Worm (Caenorhabditis elegans) whole organism, L1 larva: Measurements from ENCODE around the gene popl-1.
A peak's percentile ranks its signal among the peaks of the same experiment; 100 is the strongest.

Experiments
- F16B12.6 ChIP-seq: fragments of 150-350 bp; optimal IDR thresholded peaks from 2 replicates; lab custom pipeline; 2014; ENCODE audit warnings: missing biosample characterization, missing genetic modification characterization
- Y116A8C.19 ChIP-seq: sonication (generic microtip); optimal IDR thresholded peaks from 2 replicates; lab custom pipeline; 2016; ENCODE audit warnings: missing compliant biosample characterization, missing genetic modification characterization, borderline replicate concordance
- aha-1 ChIP-seq: fragments of 150-350 bp; optimal IDR thresholded peaks from 2 replicates; lab custom pipeline; 2014; ENCODE audit warnings: missing biosample characterization, missing genetic modification characterization
- blmp-1 ChIP-seq: fragments of 150-350 bp; optimal IDR thresholded peaks from 2 replicates; lab custom pipeline; 2014; ENCODE audit warnings: missing biosample characterization, missing genetic modification characterization
- ceh-63 ChIP-seq: fragments of 200-800 bp; sonication (Bioruptor generic); optimal IDR thresholded peaks from 2 replicates; lab custom pipeline; 2018; ENCODE audit warnings: mild to moderate bottlenecking, missing genetic modification characterization, missing compliant biosample characterization
- ceh-88 ChIP-seq: fragments of 200-800 bp; sonication (Bioruptor generic); IDR thresholded peaks from 2 replicates; pipeline ENCODE4 v1.3.6; 2022; ENCODE audit warnings: missing genetic modification characterization, missing compliant biosample characterization
- ces-1 ChIP-seq: fragments of 150-350 bp; optimal IDR thresholded peaks from 2 replicates; lab custom pipeline; 2014; ENCODE audit warnings: missing biosample characterization, missing genetic modification reagents, missing genetic modification characterization
- dpl-1 ChIP-seq, 3 experiments: fragments of 150-350 bp in 2 of 3; sonication (generic microtip) in 1 of 3; optimal IDR thresholded peaks; 2 replicates each; lab custom pipeline; 2014 to 2017; ENCODE audit warnings: missing biosample characterization in 3 of 3, missing genetic modification characterization in 3 of 3, missing genetic modification reagents in 3 of 3
- efl-1 ChIP-seq, 4 experiments: fragments of 150-350 bp; optimal IDR thresholded peaks in 3 of 4; peaks in 1 of 4; 1 replicate in 1 of 4; 2 replicates in 3 of 4; lab custom pipeline; 2014; ENCODE audit warnings: missing biosample characterization in 2 of 4, missing genetic modification characterization in 2 of 4, missing genetic modification reagents in 2 of 4
- elt-2 ChIP-seq: sonication (generic microtip); optimal IDR thresholded peaks from 2 replicates; lab custom pipeline; 2016; ENCODE audit warnings: missing genetic modification characterization, mild to moderate bottlenecking, inconsistent platforms, missing compliant biosample characterization, missing genetic modification reagents
- elt-3 ChIP-seq, 6 experiments: fragments of 150-350 bp in 1 of 6; sonication (generic microtip); optimal IDR thresholded peaks; 2 replicates each; lab custom pipeline; 2017 to 2018; ENCODE audit warnings: missing biosample characterization in 6 of 6, missing genetic modification characterization in 6 of 6, inconsistent platforms in 1 of 6
- grh-1 ChIP-seq: fragments of 200-800 bp; sonication (Bioruptor generic); IDR thresholded peaks from 2 replicates; pipeline ENCODE4 v1.3.6; 2022; ENCODE audit warnings: missing genetic modification reagents, missing genetic modification characterization, missing compliant biosample characterization
- hlh-17 ChIP-seq: fragments of 200-800 bp; sonication (Bioruptor generic); optimal IDR thresholded peaks from 2 replicates; lab custom pipeline; 2018; ENCODE audit warnings: missing genetic modification characterization, mild to moderate bottlenecking, missing compliant biosample characterization, moderate library complexity, borderline replicate concordance
- irx-1 ChIP-seq: sonication (generic microtip); optimal IDR thresholded peaks from 2 replicates; lab custom pipeline; 2016; ENCODE audit warnings: missing genetic modification characterization, missing compliant biosample characterization
- jun-1 ChIP-seq: fragments of 150-350 bp; optimal IDR thresholded peaks from 2 replicates; lab custom pipeline; 2014; ENCODE audit warnings: missing biosample characterization, missing genetic modification reagents, missing genetic modification characterization
- lin-14 ChIP-seq: fragments of 200-800 bp; sonication (Bioruptor generic); optimal IDR thresholded peaks from 2 replicates; lab custom pipeline; 2018; ENCODE audit warnings: mild to moderate bottlenecking, missing genetic modification characterization, moderate library complexity, missing compliant biosample characterization
- lin-35 ChIP-seq, 2 experiments: fragments of 150-350 bp; optimal IDR thresholded peaks; 2 replicates each; lab custom pipeline; 2014; ENCODE audit warnings: missing biosample characterization in 2 of 2, missing genetic modification characterization in 2 of 2, missing genetic modification reagents in 2 of 2
- lin-39 ChIP-seq: fragments of 150-350 bp; optimal IDR thresholded peaks from 2 replicates; lab custom pipeline; 2014; ENCODE audit warnings: missing biosample characterization, missing genetic modification reagents, missing genetic modification characterization
- lsy-2 ChIP-seq, 2 experiments: fragments of 150-350 bp; optimal IDR thresholded peaks; 2 replicates each; lab custom pipeline; 2014; ENCODE audit warnings: missing biosample characterization in 2 of 2, missing genetic modification characterization in 2 of 2
- mdl-1 ChIP-seq, 2 experiments: fragments of 150-350 bp; optimal IDR thresholded peaks; 2 replicates each; lab custom pipeline; 2014 to 2017; ENCODE audit warnings: missing biosample characterization in 2 of 2, missing genetic modification characterization in 2 of 2, inconsistent platforms in 1 of 2
- mef-2 ChIP-seq: fragments of 150-350 bp; optimal IDR thresholded peaks from 2 replicates; lab custom pipeline; 2014; ENCODE audit warnings: missing biosample characterization, missing genetic modification characterization
- nhr-19 ChIP-seq: fragments of 200-800 bp; sonication (Bioruptor generic); conservative IDR thresholded peaks from 2 replicates; pipeline ENCODE4 v1.3.6; 2022; ENCODE audit warnings: missing genetic modification characterization, missing compliant biosample characterization
- nhr-20 ChIP-seq: sonication (generic microtip); optimal IDR thresholded peaks from 2 replicates; lab custom pipeline; 2016; ENCODE audit warnings: mild to moderate bottlenecking, missing genetic modification characterization, missing compliant biosample characterization
- nhr-71 ChIP-seq: sonication (generic microtip); optimal IDR thresholded peaks from 2 replicates; lab custom pipeline; 2016; ENCODE audit warnings: mild to moderate bottlenecking, missing genetic modification characterization, moderate library complexity, missing compliant biosample characterization
- nhr-85 ChIP-seq: sonication (generic microtip); peaks from one replicate; lab custom pipeline; 2016; ENCODE audit warnings: missing genetic modification characterization, inconsistent platforms, missing compliant biosample characterization
- nhr-90 ChIP-seq: sonication (generic microtip); optimal IDR thresholded peaks from 2 replicates; lab custom pipeline; 2016; ENCODE audit warnings: mild to moderate bottlenecking, missing genetic modification characterization, missing compliant biosample characterization; ENCODE audit not compliant: poor library complexity
- pag-3 ChIP-seq: sonication (generic microtip); optimal IDR thresholded peaks from 2 replicates; lab custom pipeline; 2017; ENCODE audit warnings: missing genetic modification characterization, mild to moderate bottlenecking, missing compliant biosample characterization, antibody characterized with exemption, borderline replicate concordance; ENCODE audit not compliant: insufficient read depth
- pax-3 ChIP-seq: fragments of 200-800 bp; sonication (Bioruptor generic); optimal IDR thresholded peaks from 2 replicates; lab custom pipeline; 2018; ENCODE audit warnings: mild to moderate bottlenecking, missing genetic modification characterization, moderate library complexity, missing compliant biosample characterization
- pqm-1 ChIP-seq: sonication (generic microtip); optimal IDR thresholded peaks from 3 replicates; lab custom pipeline; 2017; ENCODE audit warnings: missing biosample characterization, missing genetic modification characterization
- rnt-1 ChIP-seq: sonication (generic microtip); optimal IDR thresholded peaks from 2 replicates; lab custom pipeline; 2016; ENCODE audit warnings: mild to moderate bottlenecking, missing genetic modification characterization, moderate library complexity, missing compliant biosample characterization
- skn-1 ChIP-seq: fragments of 150-350 bp; optimal IDR thresholded peaks from 2 replicates; lab custom pipeline; 2014; ENCODE audit warnings: missing biosample characterization, missing genetic modification characterization
- snu-23 ChIP-seq: sonication (generic microtip); optimal IDR thresholded peaks from 2 replicates; lab custom pipeline; 2016; ENCODE audit warnings: missing genetic modification characterization, missing compliant biosample characterization
- tbx-2 ChIP-seq: sonication (generic microtip); optimal IDR thresholded peaks from 2 replicates; lab custom pipeline; 2016; ENCODE audit warnings: missing genetic modification characterization, missing compliant biosample characterization
- tlp-1 ChIP-seq: fragments of 150-350 bp; optimal IDR thresholded peaks from 2 replicates; lab custom pipeline; 2014; ENCODE audit warnings: missing biosample characterization, missing genetic modification characterization
- unc-98 ChIP-seq: fragments of 200-800 bp; sonication (Bioruptor generic); IDR thresholded peaks from 2 replicates; pipeline ENCODE4 v1.3.6; 2022; ENCODE audit warnings: missing genetic modification characterization, missing compliant biosample characterization
- xbp-1 ChIP-seq: sonication (generic microtip); optimal IDR thresholded peaks from 2 replicates; lab custom pipeline; 2016; ENCODE audit warnings: missing genetic modification characterization, missing compliant biosample characterization
- zag-1 ChIP-seq: fragments of 150-350 bp; optimal IDR thresholded peaks from 2 replicates; lab custom pipeline; 2014; ENCODE audit warnings: missing biosample characterization, missing genetic modification characterization
- zip-4 ChIP-seq: fragments of 200-800 bp; sonication (Bioruptor generic); optimal IDR thresholded peaks from 2 replicates; lab custom pipeline; 2018; ENCODE audit warnings: mild to moderate bottlenecking, missing genetic modification characterization, moderate library complexity, missing compliant biosample characterization

The popl-1 gene

ce11 chrIII:6398124-6398523 is 32.6 kb downstream of the popl-1 start:
- TF ChIP-seq F16B12.6 (tag; lab: Kevin White, UChicago) (no peak), unc-98 (GFP tag; lab: Robert Waterston, UW) (no peak), ceh-63 (GFP tag; lab: Kevin White, UChicago) (no peak), xbp-1 (tag; lab: Kevin White, UChicago) (peak; percentile 13), tbx-2 (tag; lab: Kevin White, UChicago) (peak; percentile 16), hlh-17 (GFP tag; lab: Kevin White, UChicago) (no peak), lin-39 (tag; lab: Kevin White, UChicago) (peak; percentile 54), skn-1 (tag; lab: Kevin White, UChicago) (no peak), nhr-19 (peak; percentile 65), blmp-1 (tag; lab: Kevin White, UChicago) (no peak), irx-1 (tag; lab: Kevin White, UChicago) (no peak), lin-14 (GFP tag; lab: Kevin White, UChicago) (peak; percentile 57), snu-23 (GFP tag; lab: Kevin White, UChicago) (peak; percentile 40), nhr-71 (tag; lab: Kevin White, UChicago) (peak; percentile 89), zag-1 (tag; lab: Kevin White, UChicago) (no peak), lsy-2 (tag; optimal IDR thresholded peaks at IDR 0.05; lab: Kevin White, UChicago) (peak; percentile 29 to 40), pag-3 (tag; lab: Kevin White, UChicago) (no peak), rnt-1 (tag; lab: Kevin White, UChicago) (peak; percentile 69), efl-1 (optimal IDR thresholded peaks at IDR 0.05; lab: Kevin White, UChicago) (peak in 1 of 2 experiments; percentile 15), efl-1 (GFP tag; optimal IDR thresholded peaks at IDR 0.05 in 1 of 2; lab: Kevin White, UChicago) (no peak)

- TF ChIP-seq elt-3 (tag; optimal IDR thresholded peaks at IDR 0.05; lab: Kevin White, UChicago) (peak; percentile 79 to 99 (median 89)), grh-1 (GFP tag; lab: Robert Waterston, UW) (peak; percentile 50; the same call in 1 of the 2 replicates), nhr-20 (tag; lab: Kevin White, UChicago) (peak; percentile 61), Y116A8C.19 (tag; lab: Kevin White, UChicago) (no peak), jun-1 (tag; lab: Kevin White, UChicago) (peak; percentile 27), pqm-1 (tag; lab: Kevin White, UChicago) (peak; percentile 23), lin-14 (GFP tag; lab: Kevin White, UChicago) (peak; percentile 59), elt-2 (tag; lab: Kevin White, UChicago) (peak; percentile 96), nhr-19 (peak; percentile 27), dpl-1 (GFP tag; optimal IDR thresholded peaks at IDR 0.05; lab: Kevin White, UChicago) (no peak), tlp-1 (tag; lab: Kevin White, UChicago) (peak; percentile 2), snu-23 (GFP tag; lab: Kevin White, UChicago) (peak; percentile 34), aha-1 (tag; lab: Kevin White, UChicago) (no peak), rnt-1 (tag; lab: Kevin White, UChicago) (no peak), nhr-85 (tag; lab: Kevin White, UChicago) (peak; percentile 37), nhr-71 (tag; lab: Kevin White, UChicago) (peak; percentile 47), mdl-1 (tag; optimal IDR thresholded peaks at IDR 0.05; lab: Kevin White, UChicago) (no peak), nhr-90 (tag; lab: Kevin White, UChicago) (peak; percentile 40), efl-1 (optimal IDR thresholded peaks at IDR 0.05; lab: Kevin White, UChicago) (no peak), efl-1 (GFP tag; optimal IDR thresholded peaks at IDR 0.05 in 1 of 2; lab: Kevin White, UChicago) (peak in 1 of 2 experiments; percentile 74), ceh-88 (GFP tag; lab: Robert Waterston, UW) (no peak)
Observed at ce11 chrIII:6396381-6396780, 34.4 kb downstream of the popl-1 start.

ce11 chrIII:6395706-6396232 is 35.0 kb downstream of the popl-1 start, which contains the start of gene oatr-1:
Gene oatr-1, minus strand, starts transcription at chrIII:6396182.
- no peak for TF ChIP-seq ces-1 (GFP tag; lab: Kevin White, UChicago)
- TF ChIP-seq aha-1 (tag; lab: Kevin White, UChicago) = no peak
- peak in 1 of 2 experiments; percentile 0 for TF ChIP-seq lin-35 (GFP tag; optimal IDR thresholded peaks at IDR 0.05; lab: Kevin White, UChicago)
- TF ChIP-seq blmp-1 (tag; lab: Kevin White, UChicago) = peak; percentile 46
- TF ChIP-seq elt-2 (tag; lab: Kevin White, UChicago) = no peak
- TF ChIP-seq pax-3 (tag; lab: Kevin White, UChicago) = no peak
- TF ChIP-seq nhr-71 (tag; lab: Kevin White, UChicago) = peak; percentile 12
- peak; percentile 19 for TF ChIP-seq nhr-20 (tag; lab: Kevin White, UChicago)
- TF ChIP-seq mdl-1 (tag; optimal IDR thresholded peaks at IDR 0.05; lab: Kevin White, UChicago) = peak in 1 of 2 experiments; percentile 3
- no peak for TF ChIP-seq lin-39 (tag; lab: Kevin White, UChicago)
- TF ChIP-seq mef-2 (tag; lab: Kevin White, UChicago) = no peak
- peak in 3 of 6 experiments; percentile 21 to 40 (median 35) for TF ChIP-seq elt-3 (tag; optimal IDR thresholded peaks at IDR 0.05; lab: Kevin White, UChicago)
- no peak for TF ChIP-seq unc-98 (GFP tag; lab: Robert Waterston, UW)
- no peak for TF ChIP-seq zip-4 (GFP tag; lab: Kevin White, UChicago)
